Worm (Caenorhabditis elegans): ENCODE measurements around the gene npr-19.

ce11 chrX:725868-726267 lies 9.6 kb downstream of the npr-19 start, which contains the start of gene sli-1:
- TF ChIP-seq attf-6 (GFP tag; IDR thresholded peaks at IDR 0.05) (no peak), ama-1 (optimal IDR thresholded peaks at IDR 0.05) (no peak), ama-1 (GFP tag; optimal IDR thresholded peaks at IDR 0.05) (no peak), bed-1 (GFP tag; IDR thresholded peaks at IDR 0.05) (no peak), lin-54 (GFP tag; optimal IDR thresholded peaks at IDR 0.05) (no peak), nhr-90 (tag; optimal IDR thresholded peaks at IDR 0.05) (no peak), K12H6.12 (tag; optimal IDR thresholded peaks at IDR 0.05) (no peak)
